Fruit fly (Drosophila melanogaster): ENCODE results near the gene CG14518.

Gene CG14518

DNA sequence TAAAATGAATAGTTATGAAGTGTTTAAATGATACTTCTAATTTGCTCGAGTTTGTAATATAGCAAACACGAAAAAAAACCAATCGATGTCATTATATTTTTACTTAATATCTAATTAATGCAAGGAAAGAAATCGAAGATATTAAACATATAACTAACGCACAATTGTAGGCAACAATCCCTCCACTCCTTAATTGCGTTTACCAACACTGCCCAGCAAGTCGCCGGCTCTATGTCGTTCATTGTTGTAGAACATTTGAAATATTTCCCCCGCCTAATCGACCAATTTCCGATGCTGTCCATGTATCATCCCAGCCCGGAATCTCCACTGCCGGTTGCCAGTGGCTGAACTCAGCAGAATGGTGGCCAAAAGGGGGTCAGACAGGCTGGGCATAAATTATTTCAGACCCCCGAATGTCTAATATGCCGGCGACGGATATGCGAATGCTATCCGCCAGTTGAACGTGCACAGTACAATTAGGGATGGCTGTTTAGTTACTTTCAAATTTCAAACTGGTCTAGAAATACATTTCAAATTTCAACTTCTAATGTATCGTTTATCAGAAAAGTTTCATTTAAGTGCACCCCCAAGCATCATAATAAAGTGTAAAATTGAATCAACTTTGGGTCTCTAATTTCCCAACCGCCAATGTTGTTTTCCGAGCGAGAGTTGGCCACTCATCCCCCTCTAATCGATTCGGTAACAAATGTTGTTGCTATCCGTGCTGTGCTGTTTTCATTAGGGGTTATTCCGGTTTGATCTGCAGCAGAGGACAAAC lies 43.8 kb downstream of the CG14518 start (continued):
- no peak for TF ChIP-seq CG1529 (GFP tag; optimal IDR thresholded peaks at IDR 0.05)
- peak; percentile 16 for TF ChIP-seq CG12299 (tag; optimal IDR thresholded peaks at IDR 0.05)
- TF ChIP-seq CG3847 (GFP tag; IDR thresholded peaks at IDR 0.05): 0 out of 2 replicates have a peak, but pooled peaks have one; percentile 13
- TF ChIP-seq CG8924 (tag; optimal IDR thresholded peaks at IDR 0.05): peak; percentile 28
- peak; percentile 18 for TF ChIP-seq gcm (GFP tag; optimal IDR thresholded peaks at IDR 0.05)
- peak; percentile 7 for TF ChIP-seq Xbp1 (GFP tag; optimal IDR thresholded peaks at IDR 0.05)
- peak; percentile 19 for TF ChIP-seq CG15514 (GFP tag; optimal IDR thresholded peaks at IDR 0.05)
- peak; percentile 5 for TF ChIP-seq HHEX (GFP tag; optimal IDR thresholded peaks at IDR 0.05)
- peak; percentile 49 for TF ChIP-seq mam (GFP tag; optimal IDR thresholded peaks at IDR 0.05)
- TF ChIP-seq shn (GFP tag; optimal IDR thresholded peaks at IDR 0.05): no peak
- peak; percentile 43 for TF ChIP-seq lilli (GFP tag; optimal IDR thresholded peaks at IDR 0.05)
- peak; percentile 40; the same call in 1 of the 2 replicates for TF ChIP-seq CG14014 (GFP tag; IDR thresholded peaks at IDR 0.05)
- no peak for TF ChIP-seq aop (GFP tag; IDR thresholded peaks at IDR 0.05)
- TF ChIP-seq Fer1 (GFP tag; optimal IDR thresholded peaks at IDR 0.05): peak; percentile 52
- TF ChIP-seq CG12391 (tag; optimal IDR thresholded peaks at IDR 0.05): peak; percentile 43
- no peak for TF ChIP-seq CG33213 (GFP tag; optimal IDR thresholded peaks at IDR 0.05)
- peak; percentile 71 for TF ChIP-seq CG2678 (tag; optimal IDR thresholded peaks at IDR 0.05)
- peak; percentile 66 for TF ChIP-seq Hmr (GFP tag; optimal IDR thresholded peaks at IDR 0.05)
- no peak for TF ChIP-seq CG11085 (GFP tag; IDR thresholded peaks at IDR 0.05)
- peak; percentile 73 for TF ChIP-seq lab (GFP tag; optimal IDR thresholded peaks at IDR 0.05)
- TF ChIP-seq CG11398 (GFP tag; optimal IDR thresholded peaks at IDR 0.05): peak; percentile 35
- peak; percentile 57 for TF ChIP-seq dysf (GFP tag; IDR thresholded peaks at IDR 0.05)
- TF ChIP-seq al (GFP tag; IDR thresholded peaks at IDR 0.05): no peak
- TF ChIP-seq Bteb2 (GFP tag; optimal IDR thresholded peaks at IDR 0.05): peak; percentile 16
- no peak for TF ChIP-seq CG8290 (GFP tag; optimal IDR thresholded peaks at IDR 0.05)
- peak in 1 of 2 experiments; percentile 75 for TF ChIP-seq CG8290 (tag; optimal IDR thresholded peaks at IDR 0.05)
- TF ChIP-seq Dip2 (GFP tag; IDR thresholded peaks at IDR 0.05): no peak
- no peak for TF ChIP-seq sna (GFP tag; IDR thresholded peaks at IDR 0.05; ENCODE audit: partially characterized antibody)
- TF ChIP-seq Eip74EF (GFP tag; optimal IDR thresholded peaks at IDR 0.05): no peak
- no peak for TF ChIP-seq nerfin-1 (tag; optimal IDR thresholded peaks at IDR 0.05)
- TF ChIP-seq CG1603 (tag; optimal IDR thresholded peaks at IDR 0.05): peak; percentile 61
- TF ChIP-seq dpn (GFP tag; optimal IDR thresholded peaks at IDR 0.05): peak; percentile 12 to 39
- TF ChIP-seq phol (tag; optimal IDR thresholded peaks at IDR 0.05): peak; percentile 39
- TF ChIP-seq Ptx1 (GFP tag; IDR thresholded peaks at IDR 0.05): 0 out of 2 replicates have a peak, but pooled peaks have one; percentile 38
- TF ChIP-seq Taf1 (GFP tag; IDR thresholded peaks at IDR 0.05): 0 out of 2 replicates have a peak, but pooled peaks have one; percentile 15
- TF ChIP-seq gsb (GFP tag; IDR thresholded peaks at IDR 0.05): no peak; the same call in none of the 2 replicates
- no peak for TF ChIP-seq insv (GFP tag; optimal IDR thresholded peaks at IDR 0.05)
- TF ChIP-seq corto (GFP tag; optimal IDR thresholded peaks at IDR 0.05): peak; percentile 29
- peak; percentile 45; the same call in 1 of the 2 replicates for TF ChIP-seq CG4730 (GFP tag; IDR thresholded peaks at IDR 0.05)
- TF ChIP-seq scrt (GFP tag; optimal IDR thresholded peaks at IDR 0.05): peak; percentile 22
- no peak for TF ChIP-seq CG6854 (GFP tag; optimal IDR thresholded peaks at IDR 0.05)
- no peak for TF ChIP-seq dan (GFP tag; IDR thresholded peaks at IDR 0.05)
- peak; percentile 15 for TF ChIP-seq tin (GFP tag; optimal IDR thresholded peaks at IDR 0.05)
- peak; percentile 53 for TF ChIP-seq onecut (GFP tag; IDR thresholded peaks at IDR 0.05)
- peak; percentile 39 for TF ChIP-seq PHDP (tag; optimal IDR thresholded peaks at IDR 0.05)
- peak; percentile 57 for TF ChIP-seq CG7556 (GFP tag; optimal IDR thresholded peaks at IDR 0.05)
- TF ChIP-seq tna (GFP tag; IDR thresholded peaks at IDR 0.05; ENCODE audit: partially characterized antibody): no peak
- 0 out of 2 replicates have a peak, but pooled peaks have one; percentile 31 for TF ChIP-seq CG4404 (GFP tag; IDR thresholded peaks at IDR 0.05)
- peak; percentile 34 for TF ChIP-seq CG30403 (GFP tag; optimal IDR thresholded peaks at IDR 0.05)

Measured in whole organism, embryonic.